Worm (Caenorhabditis elegans) whole organism, mixed stage, embryonic: ENCODE measurements around the gene C25H3.1.

Source experiments
- M03D4.4 ChIP-seq: sonication (generic microtip); optimal IDR thresholded peaks from 2 replicates; lab custom pipeline; 2017; ENCODE audit warnings: mild to moderate bottlenecking, missing genetic modification characterization, missing compliant biosample characterization
- bed-3 ChIP-seq: fragments of 200-800 bp; sonication (Bioruptor generic); optimal IDR thresholded peaks from 3 replicates; lab custom pipeline; 2018; ENCODE audit warnings: mild to moderate bottlenecking, missing genetic modification characterization, moderate library complexity, missing compliant biosample characterization
- ceh-39 ChIP-seq: fragments of 150-350 bp; optimal IDR thresholded peaks from 2 replicates; lab custom pipeline; 2014; ENCODE audit warnings: missing biosample characterization, missing genetic modification characterization
- ceh-83 ChIP-seq: fragments of 200-800 bp; sonication (Bioruptor generic); optimal IDR thresholded peaks from 2 replicates; lab custom pipeline; 2018; ENCODE audit warnings: mild to moderate bottlenecking, missing genetic modification characterization, missing compliant biosample characterization
- ces-1 ChIP-seq: fragments of 150-350 bp; optimal IDR thresholded peaks from 2 replicates; lab custom pipeline; 2014; ENCODE audit warnings: missing biosample characterization, missing genetic modification reagents, missing genetic modification characterization
- drap-1 ChIP-seq: fragments of 200-800 bp; sonication (Bioruptor generic); optimal IDR thresholded peaks from 3 replicates; lab custom pipeline; 2018; ENCODE audit warnings: mild to moderate bottlenecking, missing genetic modification characterization, missing compliant biosample characterization
- elt-1 ChIP-seq: sonication (generic microtip); optimal IDR thresholded peaks from 2 replicates; lab custom pipeline; 2017; ENCODE audit warnings: missing genetic modification characterization, mild to moderate bottlenecking, missing compliant biosample characterization, antibody characterized with exemption, moderate library complexity, borderline replicate concordance; ENCODE audit not compliant: insufficient read depth
- elt-3 ChIP-seq: fragments of 150-350 bp; optimal IDR thresholded peaks from 2 replicates; lab custom pipeline; 2014; ENCODE audit warnings: missing biosample characterization, missing genetic modification characterization
- flh-1 ChIP-seq: fragments of 200-800 bp; sonication (Bioruptor generic); optimal IDR thresholded peaks from 2 replicates; lab custom pipeline; 2018; ENCODE audit warnings: mild to moderate bottlenecking, missing genetic modification characterization, moderate library complexity, missing compliant biosample characterization
- ham-2 ChIP-seq: fragments of 200-800 bp; sonication (Bioruptor generic); optimal IDR thresholded peaks from 2 replicates; lab custom pipeline; 2018; ENCODE audit warnings: mild to moderate bottlenecking, missing genetic modification characterization, missing compliant biosample characterization
- hlh-1 ChIP-seq: fragments of 150-350 bp; optimal IDR thresholded peaks from 2 replicates; lab custom pipeline; 2014; ENCODE audit warnings: missing biosample characterization, missing genetic modification reagents, missing genetic modification characterization
- lin-32 ChIP-seq: fragments of 200-800 bp; sonication (Bioruptor generic); optimal IDR thresholded peaks from 2 replicates; lab custom pipeline; 2018; ENCODE audit warnings: mild to moderate bottlenecking, missing genetic modification characterization, missing compliant biosample characterization
- mab-5 ChIP-seq: fragments of 150-350 bp; optimal IDR thresholded peaks from 2 replicates; lab custom pipeline; 2014; ENCODE audit warnings: missing biosample characterization, missing genetic modification characterization
- mep-1 ChIP-seq: fragments of 150-350 bp; optimal IDR thresholded peaks from 2 replicates; lab custom pipeline; 2017; ENCODE audit warnings: missing biosample characterization, missing genetic modification reagents, missing genetic modification characterization, inconsistent platforms
- mls-2 ChIP-seq: sonication (generic microtip); optimal IDR thresholded peaks from 2 replicates; lab custom pipeline; 2016; ENCODE audit warnings: mild to moderate bottlenecking, missing genetic modification characterization, moderate library complexity, missing compliant biosample characterization
- nhr-12 ChIP-seq: fragments of 150-350 bp; optimal IDR thresholded peaks from 2 replicates; lab custom pipeline; 2014; ENCODE audit warnings: missing biosample characterization, missing genetic modification characterization
- nhr-2 ChIP-seq: fragments of 150-350 bp; optimal IDR thresholded peaks from 2 replicates; lab custom pipeline; 2014; ENCODE audit warnings: missing biosample characterization, missing genetic modification characterization
- nhr-28 ChIP-seq: fragments of 150-350 bp; optimal IDR thresholded peaks from 2 replicates; lab custom pipeline; 2014; ENCODE audit warnings: missing biosample characterization, missing genetic modification characterization
- nhr-76 ChIP-seq: sonication (generic microtip); optimal IDR thresholded peaks from 2 replicates; lab custom pipeline; 2017; ENCODE audit warnings: missing biosample characterization, missing genetic modification characterization
- pha-4 ChIP-seq: fragments of 150-350 bp; optimal IDR thresholded peaks from 2 replicates; lab custom pipeline; 2018; ENCODE audit warnings: missing biosample characterization, missing genetic modification reagents, missing genetic modification characterization
- sem-2 ChIP-seq: fragments of 200-800 bp; sonication (Bioruptor generic); optimal IDR thresholded peaks from 2 replicates; lab custom pipeline; 2018; ENCODE audit warnings: mild to moderate bottlenecking, missing genetic modification characterization, missing compliant biosample characterization
- snpc-4 ChIP-seq: fragments of 150-350 bp; optimal IDR thresholded peaks from 2 replicates; lab custom pipeline; 2014; ENCODE audit warnings: missing biosample characterization, missing genetic modification characterization
- tbx-8 ChIP-seq: fragments of 200-800 bp; sonication (Bioruptor generic); optimal IDR thresholded peaks from 2 replicates; lab custom pipeline; 2018; ENCODE audit warnings: mild to moderate bottlenecking, missing genetic modification characterization, moderate library complexity, missing compliant biosample characterization
- unc-120 ChIP-seq: sonication (generic microtip); optimal IDR thresholded peaks from 2 replicates; lab custom pipeline; 2017; ENCODE audit warnings: missing genetic modification characterization, missing compliant biosample characterization; ENCODE audit not compliant: poor library complexity, severe bottlenecking
- unc-39 ChIP-seq: fragments of 150-350 bp; optimal IDR thresholded peaks from 2 replicates; lab custom pipeline; 2014; ENCODE audit warnings: missing biosample characterization, missing genetic modification characterization
- unc-62 ChIP-seq: fragments of 150-350 bp; optimal IDR thresholded peaks from 2 replicates; lab custom pipeline; 2014; ENCODE audit warnings: missing biosample characterization, missing genetic modification reagents, missing genetic modification characterization
- zip-8 ChIP-seq: fragments of 150-350 bp; optimal IDR thresholded peaks from 2 replicates; lab custom pipeline; 2014; ENCODE audit warnings: missing biosample characterization, missing genetic modification characterization

Gene C25H3.1

ce11 chrII:5717831-5718230, 19.0 kb downstream of the C25H3.1 start, which contains the start of gene zipt-3:
Gene zipt-3 (plus strand): TSS chrII:5718131.
- TF ChIP-seq unc-62 (GFP tag; lab: Kevin White, UChicago) (no peak), ceh-83 (GFP tag; lab: Kevin White, UChicago) (no peak), hlh-1 (tag; lab: Kevin White, UChicago) (no peak), mab-5 (tag; lab: Kevin White, UChicago) (no peak), zip-8 (no peak), ham-2 (GFP tag; lab: Kevin White, UChicago) (no peak), ces-1 (no peak), mep-1 (tag; lab: Kevin White, UChicago) (no peak), bed-3 (no peak), sem-2 (GFP tag; lab: Kevin White, UChicago) (no peak), nhr-76 (tag; lab: Kevin White, UChicago) (no peak), ceh-39 (no peak), mls-2 (tag; lab: Kevin White, UChicago) (no peak), unc-120 (tag; lab: Kevin White, UChicago) (no peak), unc-39 (tag; lab: Kevin White, UChicago) (no peak), snpc-4 (no peak), lin-32 (GFP tag; lab: Kevin White, UChicago) (no peak), drap-1 (GFP tag; lab: Kevin White, UChicago) (no peak)

- TF ChIP-seq mep-1 (tag; lab: Kevin White, UChicago) (no peak), zip-8 (no peak), nhr-76 (tag; lab: Kevin White, UChicago) (no peak), ceh-39 (no peak), pha-4 (tag; lab: Kevin White, UChicago) (no peak)
Observed at ce11 chrII:5719848-5720247, 21.0 kb downstream of the C25H3.1 start, which contains the start of gene damt-1. Gene damt-1 (plus strand): TSS chrII:5720148.

ce11 chrII:5725094-5725493, 26.2 kb downstream of the C25H3.1 start:
- no peak for TF ChIP-seq nhr-12
- peak; percentile 63 for TF ChIP-seq ces-1
- peak; percentile 25 for TF ChIP-seq mep-1 (tag; lab: Kevin White, UChicago)

ce11 chrII:5727707-5728106, 28.8 kb downstream of the C25H3.1 start, which contains the start of gene rab-3:
Gene rab-3 (minus strand): TSS chrII:5727853.
- TF ChIP-seq snpc-4 (no peak), ces-1 (peak; percentile 72)
- TF ChIP-seq, all 35 proteins: peak for 1

- no peak for TF ChIP-seq hlh-1 (tag; lab: Kevin White, UChicago)
Observed at ce11 chrII:5730343-5731083, 31.6 kb downstream of the C25H3.1 start, which contains the start of the genes C18A3.7 and C18A3.11. Gene C18A3.7 (minus strand): TSS chrII:5730443. Gene C18A3.11 (plus strand): TSS chrII:5731033.

- TF ChIP-seq unc-62 (GFP tag; lab: Kevin White, UChicago) (peak; percentile 69), ceh-83 (GFP tag; lab: Kevin White, UChicago) (no peak), nhr-2 (tag; lab: Kevin White, UChicago) (peak; percentile 52), elt-3 (tag; lab: Kevin White, UChicago) (no peak), zip-8 (peak; percentile 92)
Observed at ce11 chrII:5734883-5735282, 36.0 kb downstream of the C25H3.1 start.

ce11 chrII:5735744-5736143, 36.9 kb downstream of the C25H3.1 start:
- TF ChIP-seq nhr-2 (tag; lab: Kevin White, UChicago) (peak; percentile 78), elt-1 (tag; lab: Kevin White, UChicago) (peak; percentile 61), nhr-28 (no peak)

- TF ChIP-seq nhr-28 = no peak
- TF ChIP-seq unc-62 (GFP tag; lab: Kevin White, UChicago) = no peak
- TF ChIP-seq snpc-4 = no peak
- TF ChIP-seq M03D4.4 (tag; lab: Kevin White, UChicago) = no peak
- TF ChIP-seq ham-2 (GFP tag; lab: Kevin White, UChicago) = no peak
- no peak for TF ChIP-seq sem-2 (GFP tag; lab: Kevin White, UChicago)
- TF ChIP-seq lin-32 (GFP tag; lab: Kevin White, UChicago) = no peak
- TF ChIP-seq flh-1 = no peak
- TF ChIP-seq mls-2 (tag; lab: Kevin White, UChicago) = no peak
- no peak for TF ChIP-seq tbx-8 (GFP tag; lab: Kevin White, UChicago)
- TF ChIP-seq zip-8 = no peak
Observed at ce11 chrII:5736599-5736998, 37.7 kb downstream of the C25H3.1 start.
